Worm (Caenorhabditis elegans): ENCODE measurements around the gene cpsf-3.

- no peak for TF ChIP-seq M03D4.4 (tag; optimal IDR thresholded peaks at IDR 0.05)
- no peak for TF ChIP-seq hlh-1 (tag; optimal IDR thresholded peaks at IDR 0.05)
- TF ChIP-seq tbx-8 (GFP tag; optimal IDR thresholded peaks at IDR 0.05): no peak
- no peak for TF ChIP-seq mab-5 (tag; optimal IDR thresholded peaks at IDR 0.05)
- no peak for TF ChIP-seq unc-39 (tag; optimal IDR thresholded peaks at IDR 0.05)
- TF ChIP-seq nhr-28 (tag; optimal IDR thresholded peaks at IDR 0.05): no peak
Measured at ce11 chrIV:13322429-13322828, 39.8 kb upstream of the cpsf-3 start.

Measured in whole organism, mixed stage, embryonic.